Worm (Caenorhabditis elegans) whole organism, early embryonic: ENCODE results near the gene C05C10.8.

ENCODE experiments used
- ets-7 ChIP-seq: sonication (generic microtip); optimal IDR thresholded peaks from 2 replicates; lab custom pipeline; 2016; ENCODE audit warnings: missing genotype, missing genetic modification characterization, missing compliant biosample characterization
- scrt-1 ChIP-seq: fragments of 200-800 bp; sonication (Bioruptor generic); IDR thresholded peaks from 2 replicates; pipeline ENCODE4 v1.3.6; 2022; ENCODE audit warnings: missing genetic modification characterization, missing compliant biosample characterization

ce11 chrII:9936859-9937258 is 19.1 kb upstream of the C05C10.8 start, which contains the start of gene C05C10.3:
- no peak for TF ChIP-seq ets-7 (tag; lab: Kevin White, UChicago)
- no peak for TF ChIP-seq scrt-1
